Fruit fly (Drosophila melanogaster) whole organism, prepupa: Measurements from ENCODE around the gene CG18480.

Source experiments
- Blimp-1 ChIP-seq: fragments of 200-800 bp; sonication (Bioruptor generic); optimal IDR thresholded peaks from 3 replicates; lab custom pipeline; 2017; ENCODE audit warnings: missing biosample characterization, missing genetic modification characterization, mild to moderate bottlenecking, moderate library complexity, missing genetic modification reagents
- CG10669 ChIP-seq: fragments of 200-800 bp; sonication (Bioruptor generic); optimal IDR thresholded peaks from 3 replicates; lab custom pipeline; 2018; ENCODE audit warnings: missing biosample characterization, mild to moderate bottlenecking, missing genetic modification characterization, moderate library complexity
- CG11294 ChIP-seq: fragments of 200-800 bp; sonication (Bioruptor generic); IDR thresholded peaks from 2 replicates; pipeline ENCODE4 v1.3.6; 2022; ENCODE audit warnings: missing biosample characterization, missing genetic modification characterization
- CG11902 ChIP-seq: fragments of 200-800 bp; sonication (Bioruptor generic); optimal IDR thresholded peaks from 3 replicates; lab custom pipeline; 2016; ENCODE audit warnings: missing biosample characterization, missing genetic modification characterization
- CG1621 ChIP-seq: fragments of 200-800 bp; sonication (Bioruptor generic); optimal IDR thresholded peaks from 3 replicates; lab custom pipeline; 2018; ENCODE audit warnings: missing biosample characterization, mild to moderate bottlenecking, missing genetic modification characterization
- CG4318 ChIP-seq: fragments of 200-800 bp; sonication (Bioruptor generic); optimal IDR thresholded peaks from 3 replicates; lab custom pipeline; 2017; ENCODE audit warnings: missing biosample characterization, mild to moderate bottlenecking, missing genetic modification characterization
- CG6163 ChIP-seq: fragments of 200-800 bp; sonication (Bioruptor generic); IDR thresholded peaks from 3 replicates; pipeline ENCODE4 v1.3.6; 2022; ENCODE audit warnings: missing biosample characterization, missing genetic modification characterization
- CG6276 ChIP-seq: fragments of 200-800 bp; sonication (Bioruptor generic); optimal IDR thresholded peaks from 2 replicates; lab custom pipeline; 2017; ENCODE audit warnings: missing biosample characterization, mild to moderate bottlenecking, missing genetic modification characterization
- CG7368 ChIP-seq: fragments of 200-800 bp; sonication (Bioruptor generic); optimal IDR thresholded peaks from 3 replicates; lab custom pipeline; 2016; ENCODE audit warnings: missing biosample characterization, missing genetic modification characterization
- CG8119 ChIP-seq: fragments of 200-800 bp; sonication (Bioruptor generic); IDR thresholded peaks from 3 replicates; pipeline ENCODE4 v1.3.6; 2022; ENCODE audit warnings: missing biosample characterization, missing genetic modification characterization
- CG8632 ChIP-seq: fragments of 200-800 bp; sonication (Bioruptor generic); optimal IDR thresholded peaks from 3 replicates; lab custom pipeline; 2016; ENCODE audit warnings: missing biosample characterization, missing genetic modification characterization
- CG9139 ChIP-seq: fragments of 200-800 bp; sonication (Bioruptor generic); optimal IDR thresholded peaks from 3 replicates; lab custom pipeline; 2017; ENCODE audit warnings: missing biosample characterization, mild to moderate bottlenecking, missing genetic modification characterization
- Eip75B ChIP-seq: fragments of 200-800 bp; sonication (Bioruptor generic); optimal IDR thresholded peaks from 3 replicates; lab custom pipeline; 2016; ENCODE audit warnings: missing biosample characterization, missing genetic modification characterization
- Eip78C ChIP-seq: fragments of 200-800 bp; sonication (Bioruptor generic); peaks from one replicate; lab custom pipeline; 2016; ENCODE audit warnings: missing biosample characterization, missing genetic modification characterization
- Eip93F ChIP-seq: fragments of 200-800 bp; sonication (Bioruptor generic); optimal IDR thresholded peaks from 2 replicates; lab custom pipeline; 2016; ENCODE audit warnings: missing biosample characterization, mild to moderate bottlenecking, missing genetic modification characterization
- Gug ChIP-seq: fragments of 200-800 bp; sonication (Bioruptor generic); IDR thresholded peaks from 2 replicates; pipeline ENCODE4 v1.3.6; 2022; ENCODE audit warnings: missing biosample characterization, missing genetic modification characterization
- Hr38 ChIP-seq: sonication (Bioruptor generic); optimal IDR thresholded peaks from 2 replicates; lab custom pipeline; 2016; ENCODE audit warnings: missing biosample characterization, missing genetic modification characterization
- Hr4 ChIP-seq: fragments of 200-800 bp; sonication (Bioruptor generic); optimal IDR thresholded peaks from 3 replicates; lab custom pipeline; 2016; ENCODE audit warnings: missing biosample characterization, missing genetic modification characterization
- Lpt ChIP-seq: fragments of 200-800 bp; sonication (Bioruptor generic); optimal IDR thresholded peaks from 3 replicates; lab custom pipeline; 2016; ENCODE audit warnings: missing biosample characterization, missing genetic modification characterization
- Sox102F ChIP-seq: fragments of 200-800 bp; sonication (Bioruptor generic); optimal IDR thresholded peaks from 2 replicates; lab custom pipeline; 2016; ENCODE audit warnings: missing biosample characterization, mild to moderate bottlenecking, missing genetic modification characterization
- Sox14 ChIP-seq: fragments of 200-800 bp; sonication (Bioruptor generic); optimal IDR thresholded peaks from 3 replicates; lab custom pipeline; 2016; ENCODE audit warnings: missing biosample characterization, missing genetic modification characterization
- Sox15 ChIP-seq: fragments of 200-800 bp; sonication (Bioruptor generic); optimal IDR thresholded peaks from 3 replicates; lab custom pipeline; 2016; ENCODE audit warnings: missing biosample characterization, missing genetic modification characterization
- achi ChIP-seq: fragments of 200-800 bp; sonication (Bioruptor generic); optimal IDR thresholded peaks from 3 replicates; lab custom pipeline; 2016; ENCODE audit warnings: missing biosample characterization, missing genetic modification characterization
- acj6 ChIP-seq: fragments of 200-800 bp; sonication (Bioruptor generic); optimal IDR thresholded peaks from 3 replicates; lab custom pipeline; 2016; ENCODE audit warnings: missing biosample characterization, missing genetic modification characterization
- cyc ChIP-seq: fragments of 200-800 bp; sonication (Bioruptor generic); optimal IDR thresholded peaks from 3 replicates; lab custom pipeline; 2016; ENCODE audit warnings: missing biosample characterization, missing genetic modification characterization
- eg ChIP-seq: fragments of 200-800 bp; sonication (Bioruptor generic); IDR thresholded peaks from 3 replicates; pipeline ENCODE4 v1.3.6; 2022; ENCODE audit warnings: missing biosample characterization, missing genetic modification characterization
- fd85E ChIP-seq: fragments of 200-800 bp; sonication (Bioruptor generic); optimal IDR thresholded peaks from 3 replicates; lab custom pipeline; 2016; ENCODE audit warnings: missing biosample characterization, missing genetic modification characterization
- fkh ChIP-seq: fragments of 200-800 bp; sonication (Bioruptor generic); optimal IDR thresholded peaks from 3 replicates; lab custom pipeline; 2017; ENCODE audit warnings: missing biosample characterization, mild to moderate bottlenecking, missing genetic modification characterization, moderate library complexity
- lz ChIP-seq: fragments of 200-800 bp; sonication (Bioruptor generic); optimal IDR thresholded peaks from 3 replicates; lab custom pipeline; 2016; ENCODE audit warnings: missing biosample characterization, missing genetic modification characterization
- net ChIP-seq: fragments of 200-800 bp; sonication (Bioruptor generic); optimal IDR thresholded peaks from 3 replicates; lab custom pipeline; 2016; ENCODE audit warnings: missing biosample characterization, missing genetic modification characterization
- pdm3 ChIP-seq: fragments of 200-800 bp; sonication (Bioruptor generic); optimal IDR thresholded peaks from 3 replicates; lab custom pipeline; 2016; ENCODE audit warnings: missing biosample characterization, missing genetic modification characterization
- spab ChIP-seq: fragments of 200-800 bp; sonication (Bioruptor generic); optimal IDR thresholded peaks from 2 replicates; lab custom pipeline; 2017; ENCODE audit warnings: missing biosample characterization, mild to moderate bottlenecking, missing genetic modification characterization, missing genetic modification reagents
- svp ChIP-seq: fragments of 200-800 bp; sonication (Bioruptor generic); peaks from one replicate; lab custom pipeline; 2016; ENCODE audit warnings: missing biosample characterization, missing genetic modification characterization
- topi ChIP-seq: fragments of 200-800 bp; sonication (Bioruptor generic); optimal IDR thresholded peaks from 3 replicates; lab custom pipeline; 2016; ENCODE audit warnings: missing biosample characterization, missing genetic modification characterization

The CG18480 gene

dm6 chr2L:15616251-15616650 is 13.6 kb upstream of the CG18480 start, which contains the start of gene CG15253:
Gene CG15253 (minus strand): TSS chr2L:15616351.
- TF ChIP-seq fd85E, result no peak
- TF ChIP-seq CG6163 (GFP tag; lab: Robert Waterston, UW), result no peak
- no peak for TF ChIP-seq eg (GFP tag; lab: Robert Waterston, UW)
- TF ChIP-seq CG1621, result no peak
- no peak for TF ChIP-seq topi (GFP tag; lab: Kevin White, UChicago)
- no peak for TF ChIP-seq Eip75B (GFP tag; lab: Kevin White, UChicago)
- no peak for TF ChIP-seq CG11902
- TF ChIP-seq Blimp-1 (GFP tag; lab: Kevin White, UChicago), result no peak
- no peak for TF ChIP-seq CG10669 (GFP tag; lab: Kevin White, UChicago)
- no peak for TF ChIP-seq CG11294 (GFP tag; lab: Robert Waterston, UW)
- no peak for TF ChIP-seq net (GFP tag; lab: Kevin White, UChicago)
- no peak for TF ChIP-seq spab
- no peak for TF ChIP-seq Eip78C (GFP tag; lab: Kevin White, UChicago)
- no peak for TF ChIP-seq CG8119 (GFP tag; lab: Robert Waterston, UW)
- no peak for TF ChIP-seq Sox15 (GFP tag; lab: Kevin White, UChicago)
- TF ChIP-seq Sox102F (GFP tag; lab: Kevin White, UChicago), result no peak
- no peak for TF ChIP-seq fkh
- no peak for TF ChIP-seq Gug (GFP tag; lab: Robert Waterston, UW)
- no peak for TF ChIP-seq svp (GFP tag; lab: Kevin White, UChicago)

dm6 chr2L:15616697-15617096 is 13.1 kb upstream of the CG18480 start, which contains the start of gene CG11865:
Gene CG11865 (plus strand): TSS chr2L:15616997.
- TF ChIP-seq acj6 (GFP tag; lab: Kevin White, UChicago) (no peak), Lpt (no peak), Hr4 (GFP tag; lab: Kevin White, UChicago) (no peak)

dm6 chr2L:15623458-15623857 is 6.3 kb upstream of the CG18480 start, which contains the start of gene Or35a:
Gene Or35a (minus strand): TSS chr2L:15623558.
- no peak for TF ChIP-seq CG9139 (GFP tag; lab: Kevin White, UChicago)
- no peak for TF ChIP-seq CG4318 (GFP tag; lab: Kevin White, UChicago)
- no peak for TF ChIP-seq CG11294 (GFP tag; lab: Robert Waterston, UW)

dm6 chr2L:15628378-15628777 is 1.4 kb upstream of the CG18480 start, which contains the start of gene CG7631:
Gene CG7631 (plus strand): TSS chr2L:15628678.
- TF ChIP-seq Sox14 (GFP tag; lab: Kevin White, UChicago) (no peak), Hr38 (GFP tag; lab: Kevin White, UChicago) (no peak), lz (GFP tag; lab: Kevin White, UChicago) (no peak), CG8632 (GFP tag; lab: Kevin White, UChicago) (no peak)

dm6 chr2L:15641668-15642067 is 11.9 kb downstream of the CG18480 start:
- TF ChIP-seq Eip93F (GFP tag; lab: Kevin White, UChicago), result no peak
- no peak for TF ChIP-seq pdm3 (GFP tag; lab: Kevin White, UChicago)
- TF ChIP-seq CG7368 (GFP tag; lab: Kevin White, UChicago), result no peak
- TF ChIP-seq CG6276 (GFP tag; lab: Kevin White, UChicago), result no peak
- no peak for TF ChIP-seq cyc
- no peak for TF ChIP-seq CG8119 (GFP tag; lab: Robert Waterston, UW)
- TF ChIP-seq achi, result no peak
- TF ChIP-seq svp (GFP tag; lab: Kevin White, UChicago), result no peak
- TF ChIP-seq net (GFP tag; lab: Kevin White, UChicago), result no peak
- TF ChIP-seq CG6163 (GFP tag; lab: Robert Waterston, UW), result no peak
- no peak for TF ChIP-seq Hr4 (GFP tag; lab: Kevin White, UChicago)
- no peak for TF ChIP-seq CG1621
